Fruit fly (Drosophila melanogaster): ENCODE results near the gene CG33339.

- TF ChIP-seq CG6765 (GFP tag; optimal IDR thresholded peaks at IDR 0.05) (no peak), rib (GFP tag; IDR thresholded peaks at IDR 0.05) (no peak), Dp (GFP tag; optimal IDR thresholded peaks at IDR 0.05) (no peak), CG8359 (GFP tag; optimal IDR thresholded peaks at IDR 0.05; ENCODE audit: borderline replicate concordance) (no peak), CG15073 (GFP tag; optimal IDR thresholded peaks at IDR 0.05) (no peak), Lpt (GFP tag; optimal IDR thresholded peaks at IDR 0.05) (no peak), bab2 (GFP tag; optimal IDR thresholded peaks at IDR 0.05) (no peak), phol (tag; optimal IDR thresholded peaks at IDR 0.05) (no peak), cwo (GFP tag; optimal IDR thresholded peaks at IDR 0.05) (no peak), CG17186 (GFP tag; optimal IDR thresholded peaks at IDR 0.05) (no peak), Gug (GFP tag; IDR thresholded peaks at IDR 0.05) (no peak), sna (GFP tag; IDR thresholded peaks at IDR 0.05; ENCODE audit: partially characterized antibody) (no peak)
Measured at dm6 chr3R:24390239-24390638, 28.6 kb downstream of the CG33339 start, which contains the start of the genes CG5768 and CG13615.

Measured in whole organism, embryonic.